Fruit fly (Drosophila melanogaster) whole organism, embryonic: ENCODE measurements around the gene Ssadh.

Experiments
- Asciz ChIP-seq: fragments of 200-800 bp; sonication (Bioruptor generic); optimal IDR thresholded peaks from 2 replicates; lab custom pipeline; 2017; ENCODE audit warnings: missing biosample characterization, mild to moderate bottlenecking, missing genetic modification characterization, missing genetic modification reagents
- Blimp-1 ChIP-seq: fragments of 200-800 bp; sonication (Bioruptor generic); optimal IDR thresholded peaks from 3 replicates; lab custom pipeline; 2018; ENCODE audit warnings: missing biosample characterization, missing genetic modification characterization, mild to moderate bottlenecking, moderate library complexity, missing genetic modification reagents
- CG10979 ChIP-seq: fragments of 200-800 bp; sonication (Bioruptor generic); optimal IDR thresholded peaks from 2 replicates; lab custom pipeline; 2018; ENCODE audit warnings: missing biosample characterization, mild to moderate bottlenecking, missing genetic modification characterization, moderate library complexity
- CG11093 ChIP-seq: fragments of 200-800 bp; sonication (Bioruptor generic); IDR thresholded peaks from 3 replicates; pipeline ENCODE4 v1.3.6; 2022; ENCODE audit warnings: missing biosample characterization, missing genetic modification characterization
- CG11504 ChIP-seq: fragments of 200-800 bp; sonication (Bioruptor generic); optimal IDR thresholded peaks from 3 replicates; lab custom pipeline; 2019; ENCODE audit warnings: missing biosample characterization, mild to moderate bottlenecking, missing genetic modification characterization, moderate library complexity
- CG11695 ChIP-seq: fragments of 200-800 bp; sonication (Bioruptor generic); IDR thresholded peaks from 3 replicates; pipeline ENCODE4 v1.3.6; 2022; ENCODE audit warnings: missing biosample characterization, missing genetic modification characterization
- CG1233 ChIP-seq: fragments of 200-800 bp; sonication (Bioruptor generic); optimal IDR thresholded peaks from 4 replicates; lab custom pipeline; 2018; ENCODE audit warnings: missing biosample characterization, mild to moderate bottlenecking, missing genetic modification characterization
- CG12391 ChIP-seq: fragments of 200-800 bp; sonication (Bioruptor generic); optimal IDR thresholded peaks from 3 replicates; lab custom pipeline; 2018; ENCODE audit warnings: missing biosample characterization, mild to moderate bottlenecking, missing genetic modification characterization, moderate library complexity
- CG12769 ChIP-seq: fragments of 200-800 bp; sonication (Bioruptor generic); optimal IDR thresholded peaks from 2 replicates; lab custom pipeline; 2019; ENCODE audit warnings: missing biosample characterization, mild to moderate bottlenecking, missing genetic modification characterization, moderate library complexity
- CG13775 ChIP-seq: fragments of 200-800 bp; sonication (Bioruptor generic); optimal IDR thresholded peaks from 3 replicates; lab custom pipeline; 2017; ENCODE audit warnings: missing biosample characterization, mild to moderate bottlenecking, missing genetic modification characterization
- CG14014 ChIP-seq: fragments of 200-800 bp; sonication (Bioruptor generic); IDR thresholded peaks from 2 replicates; pipeline ENCODE4 v1.3.6; 2022; ENCODE audit warnings: missing biosample characterization, missing genetic modification characterization
- CG15601 ChIP-seq: fragments of 200-800 bp; sonication (Bioruptor generic); optimal IDR thresholded peaks from 3 replicates; lab custom pipeline; 2019; ENCODE audit warnings: missing biosample characterization, mild to moderate bottlenecking, missing genetic modification characterization, moderate library complexity
- CG1603 ChIP-seq: fragments of 200-800 bp; sonication (Bioruptor generic); optimal IDR thresholded peaks from 2 replicates; lab custom pipeline; 2019; ENCODE audit warnings: missing biosample characterization, mild to moderate bottlenecking, missing genetic modification characterization, moderate library complexity
- CG17359 ChIP-seq: fragments of 200-800 bp; sonication (Bioruptor generic); optimal IDR thresholded peaks from 3 replicates; lab custom pipeline; 2018; ENCODE audit warnings: missing biosample characterization, mild to moderate bottlenecking, missing genetic modification characterization, moderate library complexity
- CG17361 ChIP-seq: fragments of 200-800 bp; sonication (Bioruptor generic); IDR thresholded peaks from 3 replicates; pipeline ENCODE4 v1.3.6; 2022; ENCODE audit warnings: missing biosample characterization, missing genetic modification characterization
- CG18262 ChIP-seq: fragments of 200-800 bp; optimal IDR thresholded peaks from 3 replicates; lab custom pipeline; 2019; ENCODE audit warnings: missing biosample characterization, mild to moderate bottlenecking, missing genetic modification characterization, moderate library complexity
- CG34376 ChIP-seq: fragments of 200-800 bp; sonication (Bioruptor generic); optimal IDR thresholded peaks from 2 replicates; lab custom pipeline; 2018; ENCODE audit warnings: missing biosample characterization, mild to moderate bottlenecking, missing genetic modification characterization
- CG6765 ChIP-seq: fragments of 200-800 bp; sonication (Bioruptor generic); optimal IDR thresholded peaks from 3 replicates; lab custom pipeline; 2017; ENCODE audit warnings: missing biosample characterization, mild to moderate bottlenecking, missing genetic modification characterization
- CG6791 ChIP-seq: fragments of 200-800 bp; sonication (Bioruptor generic); IDR thresholded peaks from 3 replicates; pipeline ENCODE4 v1.3.6; 2022; ENCODE audit warnings: missing biosample characterization, missing genetic modification characterization; ENCODE audit not compliant: partially characterized antibody
- CG7372 ChIP-seq: fragments of 200-800 bp; sonication (Bioruptor generic); IDR thresholded peaks from 2 replicates; pipeline ENCODE4 v1.3.6; 2022; ENCODE audit warnings: missing biosample characterization, missing genetic modification characterization
- CG8924 ChIP-seq: fragments of 200-800 bp; optimal IDR thresholded peaks from 3 replicates; lab custom pipeline; 2019; ENCODE audit warnings: missing biosample characterization, mild to moderate bottlenecking, missing genetic modification characterization, moderate library complexity
- CG9727 ChIP-seq: fragments of 200-800 bp; sonication (Bioruptor generic); optimal IDR thresholded peaks from 3 replicates; lab custom pipeline; 2017; ENCODE audit warnings: missing biosample characterization, mild to moderate bottlenecking, missing genetic modification characterization
- Dp ChIP-seq: fragments of 200-800 bp; sonication (Bioruptor generic); optimal IDR thresholded peaks from 2 replicates; lab custom pipeline; 2018; ENCODE audit warnings: missing biosample characterization, mild to moderate bottlenecking, missing genetic modification characterization, moderate library complexity
- Drgx ChIP-seq: fragments of 200-800 bp; sonication (Bioruptor generic); IDR thresholded peaks from 2 replicates; pipeline ENCODE4 v1.3.6; 2022; ENCODE audit warnings: missing biosample characterization, missing genetic modification characterization
- Elba2 ChIP-seq: fragments of 200-800 bp; sonication (Bioruptor generic); optimal IDR thresholded peaks from 3 replicates; lab custom pipeline; 2016; ENCODE audit warnings: missing biosample characterization, missing genetic modification characterization
- Ets65A ChIP-seq: fragments of 200-800 bp; sonication (Bioruptor generic); peaks from one replicate; lab custom pipeline; 2016; ENCODE audit warnings: missing biosample characterization, missing genetic modification characterization
- Gug ChIP-seq: fragments of 200-800 bp; sonication (Bioruptor generic); IDR thresholded peaks from 4 replicates; pipeline ENCODE4 v1.3.6; 2022; ENCODE audit warnings: missing biosample characterization, missing genetic modification characterization
- H2.0 ChIP-seq: fragments of 200-800 bp; sonication (Bioruptor generic); IDR thresholded peaks from 2 replicates; pipeline ENCODE4 v1.3.6; 2022; ENCODE audit warnings: missing biosample characterization, missing genetic modification characterization
- MTF-1 ChIP-seq: fragments of 200-800 bp; sonication (Bioruptor generic); optimal IDR thresholded peaks from 2 replicates; lab custom pipeline; 2018; ENCODE audit warnings: missing biosample characterization, mild to moderate bottlenecking, missing genetic modification characterization, borderline replicate concordance
- Nf-YC ChIP-seq: fragments of 200-800 bp; optimal IDR thresholded peaks from 3 replicates; lab custom pipeline; 2019; ENCODE audit warnings: missing biosample characterization, mild to moderate bottlenecking, missing genetic modification characterization, moderate library complexity
- Sin3A ChIP-seq: fragments of >200 bp; optimal IDR thresholded peaks from 2 replicates; lab custom pipeline; 2018
- Ssrp ChIP-seq: fragments of 200-800 bp; sonication (Bioruptor generic); optimal IDR thresholded peaks from 2 replicates; lab custom pipeline; 2018; ENCODE audit warnings: missing biosample characterization, mild to moderate bottlenecking, missing genetic modification characterization, moderate library complexity
- Vsx1 ChIP-seq: fragments of 200-800 bp; sonication (Bioruptor generic); optimal IDR thresholded peaks from 2 replicates; lab custom pipeline; 2017; ENCODE audit warnings: missing biosample characterization, mild to moderate bottlenecking, missing genetic modification characterization, missing genetic modification reagents
- aop ChIP-seq: fragments of 200-800 bp; sonication (Bioruptor generic); IDR thresholded peaks from 2 replicates; pipeline ENCODE4 v1.3.6; 2022; ENCODE audit warnings: missing biosample characterization, missing genetic modification characterization
- ap ChIP-seq: fragments of 200-800 bp; sonication (Bioruptor generic); IDR thresholded peaks from 2 replicates; pipeline ENCODE4 v1.3.6; 2022; ENCODE audit warnings: missing biosample characterization, missing genetic modification characterization
- cg ChIP-seq: fragments of 200-800 bp; sonication (Bioruptor generic); optimal IDR thresholded peaks from 3 replicates; lab custom pipeline; 2019; ENCODE audit warnings: missing biosample characterization, mild to moderate bottlenecking, missing genetic modification characterization, moderate library complexity
- chinmo ChIP-seq: fragments of 200-800 bp; sonication (Bioruptor generic); IDR thresholded peaks from 4 replicates; pipeline ENCODE4 v1.3.6; 2022; ENCODE audit warnings: missing biosample characterization, missing genetic modification characterization; ENCODE audit not compliant: partially characterized antibody
- ci ChIP-seq: fragments of 200-800 bp; sonication (Bioruptor generic); IDR thresholded peaks from 3 replicates; pipeline ENCODE4 v1.3.6; 2022; ENCODE audit warnings: missing biosample characterization, missing genetic modification characterization
- crol ChIP-seq: fragments of 200-800 bp; sonication (Bioruptor generic); IDR thresholded peaks from 2 replicates; pipeline ENCODE4 v1.3.6; 2022; ENCODE audit warnings: missing biosample characterization, missing genetic modification characterization
- cwo ChIP-seq: fragments of 200-800 bp; sonication (Bioruptor generic); optimal IDR thresholded peaks from 3 replicates; lab custom pipeline; 2017; ENCODE audit warnings: missing biosample characterization, missing genetic modification characterization, mild to moderate bottlenecking, moderate library complexity, missing genetic modification reagents
- dmrt99B ChIP-seq: fragments of 200-800 bp; sonication (Bioruptor generic); optimal IDR thresholded peaks from 2 replicates; lab custom pipeline; 2018; ENCODE audit warnings: missing biosample characterization, mild to moderate bottlenecking, missing genetic modification characterization, moderate library complexity
- ftz-f1 ChIP-seq: fragments of 200-800 bp; sonication (Bioruptor generic); optimal IDR thresholded peaks from 2 replicates; lab custom pipeline; 2016; ENCODE audit warnings: missing biosample characterization, missing genetic modification characterization
- gem ChIP-seq: fragments of 200-800 bp; sonication (Bioruptor generic); optimal IDR thresholded peaks from 2 replicates; lab custom pipeline; 2019; ENCODE audit warnings: missing biosample characterization, mild to moderate bottlenecking, missing genetic modification characterization, moderate library complexity
- gt ChIP-seq: fragments of 200-800 bp; sonication (Bioruptor generic); IDR thresholded peaks from 2 replicates; pipeline ENCODE4 v1.3.6; 2022; ENCODE audit warnings: missing biosample characterization, missing genetic modification characterization
- hbn ChIP-seq: fragments of 200-800 bp; sonication (Bioruptor generic); IDR thresholded peaks from 2 replicates; pipeline ENCODE4 v1.3.6; 2022; ENCODE audit warnings: missing biosample characterization, missing genetic modification characterization; ENCODE audit not compliant: partially characterized antibody
- luna ChIP-seq: fragments of 200-800 bp; sonication (Bioruptor generic); optimal IDR thresholded peaks from 2 replicates; lab custom pipeline; 2016; ENCODE audit warnings: missing biosample characterization, missing genetic modification characterization
- ranshi ChIP-seq: fragments of 200-800 bp; sonication (Bioruptor generic); IDR thresholded peaks from 2 replicates; pipeline ENCODE4 v1.3.6; 2022; ENCODE audit warnings: missing biosample characterization, missing genetic modification characterization
- sens ChIP-seq: fragments of 200-800 bp; sonication (Bioruptor generic); peaks from one replicate; lab custom pipeline; 2016; ENCODE audit warnings: missing biosample characterization, missing genetic modification characterization
- z ChIP-seq: fragments of 200-800 bp; sonication (Bioruptor generic); IDR thresholded peaks from 3 replicates; pipeline ENCODE4 v1.3.6; 2022; ENCODE audit warnings: missing biosample characterization, missing genetic modification characterization
- zen ChIP-seq: fragments of 200-800 bp; sonication (Bioruptor generic); optimal IDR thresholded peaks from 3 replicates; lab custom pipeline; 2018; ENCODE audit warnings: missing biosample characterization, mild to moderate bottlenecking, missing genetic modification characterization, moderate library complexity

Gene Ssadh

dm6 chr3R:25659857-25660417, 33.2 kb upstream of the Ssadh start:
- TF ChIP-seq CG18262 (peak; percentile 9), luna (GFP tag; lab: Kevin White, UChicago) (no peak), Vsx1 (GFP tag; lab: Kevin White, UChicago) (peak; percentile 56), crol (peak; percentile 87), CG10979 (tag; lab: Kevin White, UChicago) (peak; percentile 6), CG11093 (GFP tag; lab: Robert Waterston, UW) (no peak), Asciz (GFP tag; lab: Kevin White, UChicago) (peak; percentile 19), ranshi (GFP tag; lab: Robert Waterston, UW) (no peak), Gug (GFP tag; lab: Robert Waterston, UW) (no peak), chinmo (GFP tag; lab: Robert Waterston, UW) (0 out of 4 replicates have a peak, but pooled peaks have one; percentile 45), CG12391 (peak; percentile 23), CG11504 (tag; lab: Kevin White, UChicago) (peak; percentile 13), Dp (no peak), Ets65A (GFP tag; lab: Kevin White, UChicago) (peak; percentile 66), Drgx (GFP tag; lab: Robert Waterston, UW) (peak; percentile 16; the same call in 1 of the 2 replicates), z (GFP tag; lab: Robert Waterston, UW) (peak; percentile 86), Ssrp (peak; percentile 10), CG14014 (peak; percentile 9; the same call in 1 of the 2 replicates), dmrt99B (peak; percentile 7), CG11695 (GFP tag; lab: Robert Waterston, UW) (0 out of 3 replicates have a peak, but pooled peaks have one; percentile 10), cg (GFP tag; lab: Kevin White, UChicago) (peak; percentile 35), cwo (no peak), CG17361 (0 out of 3 replicates have a peak, but pooled peaks have one; percentile 20), gem (tag; lab: Kevin White, UChicago) (peak; percentile 2), aop (GFP tag; lab: Robert Waterston, UW) (peak; percentile 75), CG6765 (GFP tag; lab: Kevin White, UChicago) (no peak), Blimp-1 (GFP tag; lab: Kevin White, UChicago) (peak; percentile 25), CG1603 (tag; lab: Kevin White, UChicago) (peak; percentile 21), CG12769 (tag; lab: Kevin White, UChicago) (no peak), CG17359 (tag; lab: Kevin White, UChicago) (peak; percentile 16), MTF-1 (GFP tag; lab: Kevin White, UChicago) (no peak), CG15601 (tag; lab: Kevin White, UChicago) (peak; percentile 4), ci (GFP tag; lab: Robert Waterston, UW) (peak; percentile 50; the same call in 1 of the 3 replicates), sens (GFP tag; lab: Kevin White, UChicago) (peak; percentile 71)

dm6 chr3R:25652066-25652720, 25.5 kb upstream of the Ssadh start:
- no peak for TF ChIP-seq hbn (GFP tag; lab: Robert Waterston, UW)
- no peak for TF ChIP-seq H2.0 (GFP tag; lab: Robert Waterston, UW)
- no peak for TF ChIP-seq CG8924 (tag; lab: Kevin White, UChicago)
- TF ChIP-seq CG9727 = no peak
- no peak for TF ChIP-seq Elba2 (GFP tag; lab: Kevin White, UChicago)
- no peak for TF ChIP-seq CG7372 (GFP tag; lab: Robert Waterston, UW)
- no peak for TF ChIP-seq CG13775
- no peak for TF ChIP-seq Sin3A (lab: Kevin White, UChicago)
- TF ChIP-seq Nf-YC (tag; lab: Kevin White, UChicago) = peak; percentile 18
- TF ChIP-seq ap (GFP tag; lab: Robert Waterston, UW) = no peak
- peak; percentile 66 for TF ChIP-seq CG6791 (GFP tag; lab: Robert Waterston, UW)
- no peak for TF ChIP-seq CG34376 (GFP tag; lab: Kevin White, UChicago)
- TF ChIP-seq CG1233 = no peak
- no peak for TF ChIP-seq gt (GFP tag; lab: Robert Waterston, UW)
- no peak for TF ChIP-seq z (GFP tag; lab: Robert Waterston, UW)
- no peak for TF ChIP-seq CG18262
- TF ChIP-seq zen (tag; lab: Kevin White, UChicago) = no peak
- TF ChIP-seq ftz-f1 = no peak
